Fruit fly (Drosophila melanogaster) whole organism, wandering third instar larva: ENCODE data around the gene CG34126.

Experiments used
- Dfd ChIP-seq: fragments of >200 bp; optimal IDR thresholded peaks from 2 replicates; lab custom pipeline; 2017; ENCODE audit warnings: missing biosample characterization, missing genetic modification characterization
- Hr83 ChIP-seq: fragments of 200-300 bp; sonication (Bioruptor generic); optimal IDR thresholded peaks from 2 replicates; lab custom pipeline; 2016; ENCODE audit warnings: missing biosample characterization, mild to moderate bottlenecking, missing genetic modification characterization, moderate library complexity; ENCODE audit not compliant: poor library complexity, severe bottlenecking
- br ChIP-seq: fragments of 200-800 bp; sonication (Bioruptor generic); optimal IDR thresholded peaks from 2 replicates; lab custom pipeline; 2016; ENCODE audit warnings: missing biosample characterization, missing genetic modification characterization
- lola ChIP-seq: fragments of >200 bp; optimal IDR thresholded peaks from 2 replicates; lab custom pipeline; 2017; ENCODE audit warnings: missing biosample characterization, missing genetic modification characterization
- psq ChIP-seq: fragments of 200-800 bp; sonication (Bioruptor generic); optimal IDR thresholded peaks from 3 replicates; lab custom pipeline; 2017; ENCODE audit warnings: missing biosample characterization, mild to moderate bottlenecking, missing genetic modification characterization, moderate library complexity
- usp ChIP-seq: fragments of >200 bp; optimal IDR thresholded peaks from 2 replicates; lab custom pipeline; 2017; ENCODE audit warnings: missing biosample characterization, missing genetic modification characterization
- woc ChIP-seq: sonication (Bioruptor generic); optimal IDR thresholded peaks from 2 replicates; lab custom pipeline; 2016; ENCODE audit warnings: missing biosample characterization, mild to moderate bottlenecking, missing genetic modification characterization

DNA sequence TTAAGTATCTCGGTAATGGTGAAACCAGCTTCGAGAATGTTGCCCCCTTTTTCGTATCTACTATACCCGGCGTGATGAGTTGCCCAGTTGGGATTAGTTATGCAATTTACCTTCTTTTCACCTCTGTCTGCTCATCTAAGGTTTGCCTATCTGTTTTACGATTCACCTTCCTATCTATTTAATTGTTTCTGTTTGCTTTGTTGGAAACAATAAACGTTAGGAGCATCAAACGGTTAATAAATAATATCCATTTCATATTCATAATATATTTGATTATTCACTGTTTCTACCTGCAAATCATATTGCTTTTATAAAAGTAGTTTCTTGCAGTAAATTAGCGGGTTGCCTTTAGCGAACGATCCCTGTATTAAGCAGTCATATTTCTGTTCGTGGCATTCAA, 25.8 kb downstream of the CG34126 start:
- TF ChIP-seq Hr83 (GFP tag; lab: Kevin White, UChicago) (no peak), Dfd (no peak), psq (GFP tag; lab: Kevin White, UChicago) (no peak), usp (GFP tag; lab: Kevin White, UChicago) (no peak), lola (GFP tag; lab: Kevin White, UChicago) (no peak), br (GFP tag; lab: Kevin White, UChicago) (peak; percentile 17), woc (GFP tag; lab: Kevin White, UChicago) (no peak)
